Fruit fly (Drosophila melanogaster): ENCODE measurements around the gene CG10232.

The CG10232 gene

dm6 chr3R:23733771-23734170 lies 12.3 kb upstream of the CG10232 start:
- no peak for TF ChIP-seq CG9705 (GFP tag; optimal IDR thresholded peaks at IDR 0.05)
- TF ChIP-seq N (GFP tag; optimal IDR thresholded peaks at IDR 0.05), result no peak
- no peak for TF ChIP-seq br (GFP tag; optimal IDR thresholded peaks at IDR 0.05)
- TF ChIP-seq CrebA (GFP tag; optimal IDR thresholded peaks at IDR 0.05; ENCODE audit: borderline replicate concordance), result no peak
- TF ChIP-seq HLH106 (tag; optimal IDR thresholded peaks at IDR 0.05), result no peak
- no peak for TF ChIP-seq Dif (GFP tag; optimal IDR thresholded peaks at IDR 0.05; ENCODE audit: partially characterized antibody)
- TF ChIP-seq dsf (GFP tag; optimal IDR thresholded peaks at IDR 0.05; ENCODE audit: borderline replicate concordance), result no peak
- TF ChIP-seq tai (GFP tag; optimal IDR thresholded peaks at IDR 0.05), result no peak
- TF ChIP-seq Jra (GFP tag; optimal IDR thresholded peaks at IDR 0.05), result no peak
- no peak for TF ChIP-seq GATAd (GFP tag; optimal IDR thresholded peaks at IDR 0.05)
- TF ChIP-seq pan (optimal IDR thresholded peaks at IDR 0.05), result no peak
- TF ChIP-seq jim (GFP tag; optimal IDR thresholded peaks at IDR 0.05), result no peak
- TF ChIP-seq Hnf4 (GFP tag; optimal IDR thresholded peaks at IDR 0.05), result no peak
- TF ChIP-seq woc (GFP tag; optimal IDR thresholded peaks at IDR 0.05), result no peak
- TF ChIP-seq Rel (GFP tag; optimal IDR thresholded peaks at IDR 0.05), result no peak
- TF ChIP-seq Rel (tag; optimal IDR thresholded peaks at IDR 0.05), result no peak
- TF ChIP-seq lola (GFP tag; optimal IDR thresholded peaks at IDR 0.05), result no peak
- no peak for TF ChIP-seq brk (GFP tag; optimal IDR thresholded peaks at IDR 0.05)
- TF ChIP-seq OdsH (GFP tag; optimal IDR thresholded peaks at IDR 0.05), result no peak
- no peak for TF ChIP-seq Dfd (GFP tag; optimal IDR thresholded peaks at IDR 0.05)
- TF ChIP-seq sv (GFP tag; optimal IDR thresholded peaks at IDR 0.05), result no peak

DNA sequence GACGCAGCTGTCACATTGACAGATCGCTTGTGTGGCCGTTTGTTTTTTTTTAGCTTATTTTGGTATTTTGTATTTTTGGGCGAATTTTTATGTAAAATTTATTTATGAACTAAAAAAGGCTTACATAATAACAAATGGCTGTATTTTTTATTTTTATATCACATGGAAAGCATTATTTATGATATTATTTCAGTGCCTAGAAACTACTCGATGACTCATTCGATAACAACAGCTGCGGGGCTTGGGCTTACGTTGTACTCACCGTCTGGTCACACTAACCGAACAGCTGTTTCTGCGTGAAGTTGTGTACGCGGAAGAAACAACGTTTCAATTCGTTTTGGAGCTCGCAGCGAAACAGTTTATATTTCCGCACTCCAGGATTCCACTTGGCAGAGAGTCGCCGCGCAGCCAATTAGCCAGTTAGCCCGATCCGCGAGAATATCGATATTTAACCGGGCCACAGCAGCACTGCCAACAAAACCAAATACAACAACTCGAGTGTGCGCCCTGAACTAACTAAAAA lies 11.6 kb upstream of the CG10232 start, which contains the start of the genes Hmgcr and Rpn9:
Gene Hmgcr (plus strand): TSS at position 335 of the 523 bp plus-strand sequence.
Gene Rpn9 (minus strand): TSS at position 473 of the 523 bp plus-strand sequence.
- TF ChIP-seq rgr (GFP tag; optimal IDR thresholded peaks at IDR 0.05) (no peak), Vsx2 (GFP tag; optimal IDR thresholded peaks at IDR 0.05; ENCODE audit: partially characterized antibody) (peak; percentile 79), Abd-B (GFP tag; optimal IDR thresholded peaks at IDR 0.05) (no peak), Jra (GFP tag; optimal IDR thresholded peaks at IDR 0.05) (peak; percentile 2), Hnf4 (GFP tag; optimal IDR thresholded peaks at IDR 0.05) (peak; percentile 9), psq (GFP tag; optimal IDR thresholded peaks at IDR 0.05) (peak; percentile 2), Rel (GFP tag; optimal IDR thresholded peaks at IDR 0.05) (no peak), Rel (tag; optimal IDR thresholded peaks at IDR 0.05) (peak; percentile 26), dsf (GFP tag; optimal IDR thresholded peaks at IDR 0.05; ENCODE audit: borderline replicate concordance) (no peak), Hr78 (GFP tag; optimal IDR thresholded peaks at IDR 0.05) (no peak), Mio (GFP tag; optimal IDR thresholded peaks at IDR 0.05) (no peak), h (GFP tag; optimal IDR thresholded peaks at IDR 0.05) (peak; percentile 36), tai (GFP tag; optimal IDR thresholded peaks at IDR 0.05) (peak; percentile 6), foxo (GFP tag; optimal IDR thresholded peaks at IDR 0.05) (no peak), lola (GFP tag; optimal IDR thresholded peaks at IDR 0.05) (no peak), brk (GFP tag; optimal IDR thresholded peaks at IDR 0.05) (no peak), Dif (GFP tag; optimal IDR thresholded peaks at IDR 0.05; ENCODE audit: partially characterized antibody) (peak; percentile 28), br (GFP tag; optimal IDR thresholded peaks at IDR 0.05) (peak; percentile 20), jim (GFP tag; optimal IDR thresholded peaks at IDR 0.05) (no peak), pan (optimal IDR thresholded peaks at IDR 0.05) (no peak), dmrt93B (GFP tag; optimal IDR thresholded peaks at IDR 0.05) (no peak), Dfd (GFP tag; optimal IDR thresholded peaks at IDR 0.05) (no peak), HLH106 (tag; optimal IDR thresholded peaks at IDR 0.05) (no peak), OdsH (GFP tag; optimal IDR thresholded peaks at IDR 0.05) (no peak), fru (GFP tag; optimal IDR thresholded peaks at IDR 0.05) (peak; percentile 10)

- no peak for TF ChIP-seq br (GFP tag; optimal IDR thresholded peaks at IDR 0.05)
- TF ChIP-seq Hr78 (GFP tag; optimal IDR thresholded peaks at IDR 0.05), result no peak
- TF ChIP-seq Sp1 (GFP tag; optimal IDR thresholded peaks at IDR 0.05), result no peak
- no peak for TF ChIP-seq Rel (GFP tag; optimal IDR thresholded peaks at IDR 0.05)
- no peak for TF ChIP-seq Rel (tag; optimal IDR thresholded peaks at IDR 0.05)
- no peak for TF ChIP-seq psq (GFP tag; optimal IDR thresholded peaks at IDR 0.05)
- TF ChIP-seq CG9705 (GFP tag; optimal IDR thresholded peaks at IDR 0.05), result no peak
- TF ChIP-seq Myc (optimal IDR thresholded peaks at IDR 0.05), result no peak
- no peak for TF ChIP-seq sage (GFP tag; optimal IDR thresholded peaks at IDR 0.05)
- TF ChIP-seq GATAd (GFP tag; optimal IDR thresholded peaks at IDR 0.05), result no peak
- no peak for TF ChIP-seq ey (GFP tag; optimal IDR thresholded peaks at IDR 0.05)
- no peak for TF ChIP-seq pan (optimal IDR thresholded peaks at IDR 0.05)
- no peak for TF ChIP-seq brk (GFP tag; optimal IDR thresholded peaks at IDR 0.05)
- TF ChIP-seq lola (GFP tag; optimal IDR thresholded peaks at IDR 0.05), result no peak
- no peak for TF ChIP-seq Hnf4 (GFP tag; optimal IDR thresholded peaks at IDR 0.05)
- TF ChIP-seq N (GFP tag; optimal IDR thresholded peaks at IDR 0.05), result no peak
Observed at dm6 chr3R:23732533-23732932, 11.1 kb upstream of the CG10232 start.

Measured in whole organism, wandering third instar larva.